Worm (Caenorhabditis elegans) whole organism, late embryonic: ENCODE measurements around the gene T10B9.14.

Source experiments
- ama-1 ChIP-seq: fragments of 150-350 bp; optimal IDR thresholded peaks from 2 replicates; lab custom pipeline; 2014
- ceh-6 ChIP-seq: fragments of 200-800 bp; sonication (Bioruptor generic); optimal IDR thresholded peaks from 2 replicates; lab custom pipeline; 2018; ENCODE audit warnings: mild to moderate bottlenecking, missing genetic modification characterization, missing compliant biosample characterization
- nhr-232 ChIP-seq: sonication (generic microtip); optimal IDR thresholded peaks from 2 replicates; lab custom pipeline; 2016; ENCODE audit warnings: missing genetic modification characterization, missing compliant biosample characterization

DNA sequence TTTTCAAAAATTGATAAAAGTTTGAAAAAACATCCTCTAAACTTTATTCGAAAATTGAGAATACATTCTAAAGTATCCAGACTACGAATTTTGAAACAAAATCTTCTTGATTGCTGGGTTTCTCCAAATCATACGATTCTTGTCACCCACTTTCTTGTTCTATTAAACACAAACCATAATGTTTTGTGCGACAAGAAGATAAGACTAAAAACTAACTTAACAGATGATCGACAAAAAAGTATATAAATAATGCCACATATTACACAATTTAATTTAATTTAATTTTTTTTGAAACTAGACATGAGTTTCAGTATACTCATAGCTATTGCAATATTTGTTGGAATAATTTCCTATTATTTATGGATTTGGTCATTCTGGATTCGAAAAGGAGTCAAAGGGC, 21.1 kb upstream of the T10B9.14 start, which contains the start of gene cyp-13A7:
- no peak for TF ChIP-seq ama-1 (lab: Kevin White, UChicago)
- no peak for TF ChIP-seq nhr-232 (tag; lab: Kevin White, UChicago)
- TF ChIP-seq ceh-6 (GFP tag; lab: Kevin White, UChicago): no peak
